Worm (Caenorhabditis elegans): ENCODE results near the gene F57B9.8.

Gene F57B9.8

ce11 chrIII:6891560-6891959 lies 43.6 kb downstream of the F57B9.8 start, which contains the start of gene K04C2.5:
Gene K04C2.5, minus strand, starts transcription at chrIII:6891660.
- no peak for TF ChIP-seq T22C8.4 (GFP tag; IDR thresholded peaks at IDR 0.05)
- TF ChIP-seq tab-1 (GFP tag; IDR thresholded peaks at IDR 0.05): no peak
- TF ChIP-seq flt-1 (GFP tag; IDR thresholded peaks at IDR 0.05): no peak
- TF ChIP-seq ref-1 (GFP tag; conservative IDR thresholded peaks at IDR 0.05): no peak
- no peak for TF ChIP-seq klf-2 (GFP tag; conservative IDR thresholded peaks at IDR 0.05)
- TF ChIP-seq med-1 (GFP tag; optimal IDR thresholded peaks at IDR 0.05; ENCODE audit: insufficient read depth): no peak
- TF ChIP-seq cog-1 (tag; optimal IDR thresholded peaks at IDR 0.05): no peak
- no peak for TF ChIP-seq ztf-29 (GFP tag; IDR thresholded peaks at IDR 0.05)
- TF ChIP-seq ztf-23 (GFP tag; IDR thresholded peaks at IDR 0.05): no peak

ce11 chrIII:6888999-6889824 lies 45.9 kb downstream of the F57B9.8 start, which contains the start of the genes brd-1 and K04C2.2:
Gene brd-1, minus strand, starts transcription at chrIII:6889504.
Gene K04C2.2, plus strand, starts transcription at chrIII:6889774.
- TF ChIP-seq cog-1 (tag; optimal IDR thresholded peaks at IDR 0.05) (no peak), T22C8.4 (GFP tag; IDR thresholded peaks at IDR 0.05) (no peak), ref-1 (GFP tag; conservative IDR thresholded peaks at IDR 0.05) (no peak), ztf-29 (GFP tag; IDR thresholded peaks at IDR 0.05) (no peak), klf-2 (GFP tag; conservative IDR thresholded peaks at IDR 0.05) (no peak), ztf-23 (GFP tag; IDR thresholded peaks at IDR 0.05) (no peak), flt-1 (GFP tag; IDR thresholded peaks at IDR 0.05) (no peak), med-1 (GFP tag; optimal IDR thresholded peaks at IDR 0.05; ENCODE audit: insufficient read depth) (no peak), tab-1 (GFP tag; IDR thresholded peaks at IDR 0.05) (no peak)

- TF ChIP-seq tab-1 (GFP tag; IDR thresholded peaks at IDR 0.05): peak; percentile 60; the same call in 1 of the 2 replicates
- no peak for TF ChIP-seq ztf-29 (GFP tag; IDR thresholded peaks at IDR 0.05)
- 0 out of 2 replicates have a peak, but pooled peaks have one; percentile 65 for TF ChIP-seq ztf-23 (GFP tag; IDR thresholded peaks at IDR 0.05)
- TF ChIP-seq klf-2 (GFP tag; conservative IDR thresholded peaks at IDR 0.05): peak; percentile 64; the same call in 1 of the 2 replicates
- 0 out of 2 replicates have a peak, but pooled peaks have one; percentile 39 for TF ChIP-seq flt-1 (GFP tag; IDR thresholded peaks at IDR 0.05)
Measured at ce11 chrIII:6888497-6888896, 46.6 kb downstream of the F57B9.8 start.

ce11 chrIII:6887574-6887973 lies 47.5 kb downstream of the F57B9.8 start:
- TF ChIP-seq T22C8.4 (GFP tag; IDR thresholded peaks at IDR 0.05) (peak; percentile 84), med-1 (GFP tag; optimal IDR thresholded peaks at IDR 0.05; ENCODE audit: insufficient read depth) (peak; percentile 38), ztf-29 (GFP tag; IDR thresholded peaks at IDR 0.05) (peak; percentile 82), tab-1 (GFP tag; IDR thresholded peaks at IDR 0.05) (peak; percentile 89), cog-1 (tag; optimal IDR thresholded peaks at IDR 0.05) (peak; percentile 67), klf-2 (GFP tag; conservative IDR thresholded peaks at IDR 0.05) (peak; percentile 88), flt-1 (GFP tag; IDR thresholded peaks at IDR 0.05) (peak; percentile 93), ref-1 (GFP tag; conservative IDR thresholded peaks at IDR 0.05) (peak; percentile 77), ztf-23 (GFP tag; IDR thresholded peaks at IDR 0.05) (peak; percentile 87)

- no peak for TF ChIP-seq ztf-29 (GFP tag; IDR thresholded peaks at IDR 0.05)
- no peak for TF ChIP-seq med-1 (GFP tag; optimal IDR thresholded peaks at IDR 0.05; ENCODE audit: insufficient read depth)
- TF ChIP-seq tab-1 (GFP tag; IDR thresholded peaks at IDR 0.05): no peak
- TF ChIP-seq ref-1 (GFP tag; conservative IDR thresholded peaks at IDR 0.05): no peak
- TF ChIP-seq klf-2 (GFP tag; conservative IDR thresholded peaks at IDR 0.05): no peak
- TF ChIP-seq ztf-23 (GFP tag; IDR thresholded peaks at IDR 0.05): no peak
- no peak for TF ChIP-seq flt-1 (GFP tag; IDR thresholded peaks at IDR 0.05)
Measured at ce11 chrIII:6885889-6886288, 49.2 kb downstream of the F57B9.8 start.

ce11 chrIII:6884203-6884602 lies 50.9 kb downstream of the F57B9.8 start, which contains the start of gene med-2:
Gene med-2, plus strand, starts transcription at chrIII:6884503.
- TF ChIP-seq ztf-23 (GFP tag; IDR thresholded peaks at IDR 0.05) (no peak), flt-1 (GFP tag; IDR thresholded peaks at IDR 0.05) (no peak), T22C8.4 (GFP tag; IDR thresholded peaks at IDR 0.05) (no peak), tab-1 (GFP tag; IDR thresholded peaks at IDR 0.05) (no peak), ztf-29 (GFP tag; IDR thresholded peaks at IDR 0.05) (no peak)
